Fruit fly (Drosophila melanogaster) whole organism: ENCODE measurements around the gene CG46309.

Source experiments
- CG8478 ChIP-seq: fragments of >200 bp; optimal IDR thresholded peaks from 2 replicates; lab custom pipeline; 2018; ENCODE audit warnings: inconsistent platforms
- Dll ChIP-seq: fragments of >200 bp; optimal IDR thresholded peaks from 2 replicates; lab custom pipeline; 2017
- EcR ChIP-seq, 2 experiments: fragments of >200 bp; optimal IDR thresholded peaks; 2 replicates each; lab custom pipeline; 2017; ENCODE audit warnings: missing biosample characterization in 2 of 2, missing genetic modification characterization in 2 of 2, missing genetic modification reagents in 2 of 2
- pan ChIP-seq: fragments of >200 bp; optimal IDR thresholded peaks from 2 replicates; lab custom pipeline; 2017
- psq ChIP-seq: fragments of >200 bp; optimal IDR thresholded peaks from 2 replicates; lab custom pipeline; 2017
- usp ChIP-seq: fragments of >200 bp; optimal IDR thresholded peaks from 2 replicates; lab custom pipeline; 2017; ENCODE audit warnings: missing biosample characterization, missing genetic modification characterization, mixed read lengths

Gene CG46309

dm6 chr2L:16251598-16252131, at the start of gene CG46309:
Gene CG46309 (minus strand): TSS chr2L:16251788.
- no peak for TF ChIP-seq usp (GFP tag; lab: Kevin White, UChicago)
- TF ChIP-seq EcR (GFP tag; optimal IDR thresholded peaks at IDR 0.05; lab: Kevin White, UChicago): no peak
- TF ChIP-seq pan (lab: Kevin White, UChicago): no peak
- TF ChIP-seq Dll (lab: Kevin White, UChicago): no peak
- TF ChIP-seq CG8478 (lab: Kevin White, UChicago): no peak
- TF ChIP-seq psq (lab: Kevin White, UChicago): no peak

- TF ChIP-seq pan (lab: Kevin White, UChicago) (no peak), Dll (lab: Kevin White, UChicago) (no peak), psq (lab: Kevin White, UChicago) (no peak), CG8478 (lab: Kevin White, UChicago) (no peak), EcR (GFP tag; optimal IDR thresholded peaks at IDR 0.05; lab: Kevin White, UChicago) (no peak), usp (GFP tag; lab: Kevin White, UChicago) (no peak)
Measured at dm6 chr2L:16299466-16300311, 48.1 kb upstream of the CG46309 start, which contains the start of the genes heix and CG17328. Gene heix (minus strand): TSS chr2L:16299858. Gene CG17328 (plus strand): TSS chr2L:16299943.

- TF ChIP-seq psq (lab: Kevin White, UChicago): no peak
- TF ChIP-seq EcR (GFP tag; optimal IDR thresholded peaks at IDR 0.05; lab: Kevin White, UChicago): no peak
- no peak for TF ChIP-seq usp (GFP tag; lab: Kevin White, UChicago)
- TF ChIP-seq pan (lab: Kevin White, UChicago): no peak
- no peak for TF ChIP-seq CG8478 (lab: Kevin White, UChicago)
Measured at dm6 chr2L:16293703-16294233, 42.2 kb upstream of the CG46309 start, which contains the start of gene Cyp303a1. Gene Cyp303a1 (plus strand): TSS chr2L:16294183.

- TF ChIP-seq EcR (GFP tag; optimal IDR thresholded peaks at IDR 0.05; lab: Kevin White, UChicago) (no peak), pan (lab: Kevin White, UChicago) (no peak), CG8478 (lab: Kevin White, UChicago) (no peak), Dll (lab: Kevin White, UChicago) (no peak), usp (GFP tag; lab: Kevin White, UChicago) (no peak), psq (lab: Kevin White, UChicago) (no peak)
Measured at dm6 chr2L:16292975-16293501, 41.5 kb upstream of the CG46309 start, which contains the start of gene CG13258. Gene CG13258 (minus strand): TSS chr2L:16293025.

- no peak for TF ChIP-seq CG8478 (lab: Kevin White, UChicago)
- no peak for TF ChIP-seq EcR (GFP tag; optimal IDR thresholded peaks at IDR 0.05; lab: Kevin White, UChicago)
- no peak for TF ChIP-seq usp (GFP tag; lab: Kevin White, UChicago)
- no peak for TF ChIP-seq pan (lab: Kevin White, UChicago)
- TF ChIP-seq psq (lab: Kevin White, UChicago): no peak
- TF ChIP-seq Dll (lab: Kevin White, UChicago): no peak
Measured at dm6 chr2L:16290984-16291383, 39.4 kb upstream of the CG46309 start, which contains the start of gene CG17329. Gene CG17329 (plus strand): TSS chr2L:16291284.

dm6 chr2L:16288393-16288731, 36.8 kb upstream of the CG46309 start:
- TF ChIP-seq Dll (lab: Kevin White, UChicago): no peak
- no peak for TF ChIP-seq CG8478 (lab: Kevin White, UChicago)
- TF ChIP-seq psq (lab: Kevin White, UChicago): no peak
- no peak for TF ChIP-seq usp (GFP tag; lab: Kevin White, UChicago)
- no peak for TF ChIP-seq EcR (GFP tag; optimal IDR thresholded peaks at IDR 0.05; lab: Kevin White, UChicago)
- no peak for TF ChIP-seq pan (lab: Kevin White, UChicago)

- TF ChIP-seq EcR (GFP tag; optimal IDR thresholded peaks at IDR 0.05; lab: Kevin White, UChicago) (no peak), Dll (lab: Kevin White, UChicago) (no peak), CG8478 (lab: Kevin White, UChicago) (no peak), pan (lab: Kevin White, UChicago) (no peak), psq (lab: Kevin White, UChicago) (no peak), usp (GFP tag; lab: Kevin White, UChicago) (no peak)
Measured at dm6 chr2L:16287602-16288392, 36.2 kb upstream of the CG46309 start, which contains the start of the genes crp and pkaap. Gene crp (minus strand): TSS chr2L:16287730. Gene pkaap (plus strand): TSS chr2L:16288290.

dm6 chr2L:16287006-16287601, 35.5 kb upstream of the CG46309 start:
- TF ChIP-seq Dll (lab: Kevin White, UChicago): no peak
- TF ChIP-seq usp (GFP tag; lab: Kevin White, UChicago): no peak
- TF ChIP-seq EcR (GFP tag; optimal IDR thresholded peaks at IDR 0.05; lab: Kevin White, UChicago): no peak
- TF ChIP-seq psq (lab: Kevin White, UChicago): no peak
- TF ChIP-seq pan (lab: Kevin White, UChicago): no peak
- TF ChIP-seq CG8478 (lab: Kevin White, UChicago): no peak

- TF ChIP-seq psq (lab: Kevin White, UChicago) (no peak), Dll (lab: Kevin White, UChicago) (peak; percentile 67)
Measured at dm6 chr2L:16286360-16287005, 34.9 kb upstream of the CG46309 start.
